Fruit fly (Drosophila melanogaster): ENCODE measurements around the gene CG1090.

The CG1090 gene

DNA sequence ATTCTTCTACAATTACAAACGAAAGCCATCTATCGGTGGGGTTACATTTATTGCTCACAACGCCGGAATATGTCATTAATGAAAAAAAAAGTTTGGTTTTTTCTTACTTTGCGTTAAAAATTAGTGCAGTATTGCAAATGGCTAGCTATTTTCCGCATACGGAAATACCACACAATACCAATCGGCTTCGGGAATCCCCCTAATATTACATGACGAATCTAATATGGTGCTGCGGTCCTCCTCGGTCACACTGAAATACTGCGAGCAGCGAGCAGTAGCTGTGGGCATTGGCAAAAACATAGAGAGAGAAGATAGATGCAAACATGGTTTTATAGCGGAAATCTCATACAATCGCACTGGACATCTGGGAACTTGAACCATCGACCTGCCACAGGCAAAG lies 27.8 kb downstream of the CG1090 start, which contains the start of gene tub (continued):
- no peak for TF ChIP-seq ham (GFP tag; IDR thresholded peaks at IDR 0.05)
- peak; percentile 74 for TF ChIP-seq Sry-β (GFP tag; optimal IDR thresholded peaks at IDR 0.05)
- peak; percentile 29 for TF ChIP-seq Meics (GFP tag; optimal IDR thresholded peaks at IDR 0.05)
- no peak for TF ChIP-seq dmrt99B (tag; optimal IDR thresholded peaks at IDR 0.05)
- no peak for TF ChIP-seq CG12299 (tag; optimal IDR thresholded peaks at IDR 0.05)
- TF ChIP-seq CG6683 (GFP tag; optimal IDR thresholded peaks at IDR 0.05): no peak
- TF ChIP-seq CG18011 (GFP tag; optimal IDR thresholded peaks at IDR 0.05): peak; percentile 4
- TF ChIP-seq GATAe (GFP tag; conservative IDR thresholded peaks at IDR 0.05): no peak
- peak in 1 of 2 experiments; percentile 12 for TF ChIP-seq crp (GFP tag; optimal IDR thresholded peaks at IDR 0.05)
- TF ChIP-seq Sox102F (GFP tag; optimal IDR thresholded peaks at IDR 0.05): no peak
- TF ChIP-seq en (GFP tag; optimal IDR thresholded peaks at IDR 0.05): no peak
- peak; percentile 16 for TF ChIP-seq Fer1 (GFP tag; optimal IDR thresholded peaks at IDR 0.05)
- TF ChIP-seq da (GFP tag; optimal IDR thresholded peaks at IDR 0.05): peak; percentile 17
- no peak for TF ChIP-seq crol (GFP tag; IDR thresholded peaks at IDR 0.05)
- TF ChIP-seq otp (GFP tag; IDR thresholded peaks at IDR 0.05): no peak
- peak; percentile 48 for TF ChIP-seq nmo (GFP tag; optimal IDR thresholded peaks at IDR 0.05)
- peak; percentile 58 for TF ChIP-seq CG12391 (tag; optimal IDR thresholded peaks at IDR 0.05)
- no peak for TF ChIP-seq CG42726 (GFP tag; IDR thresholded peaks at IDR 0.05; ENCODE audit: partially characterized antibody)
- peak; percentile 30 for TF ChIP-seq CG5245 (GFP tag; optimal IDR thresholded peaks at IDR 0.05)
- no peak for TF ChIP-seq danr (GFP tag; IDR thresholded peaks at IDR 0.05)
- TF ChIP-seq unc-4 (GFP tag; IDR thresholded peaks at IDR 0.05; ENCODE audit: partially characterized antibody): 0 out of 2 replicates have a peak, but pooled peaks have one; percentile 22
- TF ChIP-seq bsh (GFP tag; optimal IDR thresholded peaks at IDR 0.05): peak in 1 of 2 experiments; percentile 26
- peak; percentile 2 for TF ChIP-seq CG13775 (GFP tag; optimal IDR thresholded peaks at IDR 0.05)
- TF ChIP-seq so (GFP tag; IDR thresholded peaks at IDR 0.05): no peak
- TF ChIP-seq jumu (GFP tag; optimal IDR thresholded peaks at IDR 0.05): peak; percentile 13
- TF ChIP-seq CG2875 (GFP tag; optimal IDR thresholded peaks at IDR 0.05): no peak
- no peak for TF ChIP-seq ERR (GFP tag; optimal IDR thresholded peaks at IDR 0.05)
- TF ChIP-seq CG17829 (tag; optimal IDR thresholded peaks at IDR 0.05): peak; percentile 57
- peak; percentile 84 for TF ChIP-seq CTCF (GFP tag; optimal IDR thresholded peaks at IDR 0.05)
- no peak for TF ChIP-seq nau (GFP tag; optimal IDR thresholded peaks at IDR 0.05)
- no peak for TF ChIP-seq ap (GFP tag; IDR thresholded peaks at IDR 0.05)
- no peak for TF ChIP-seq Dfd (GFP tag; optimal IDR thresholded peaks at IDR 0.05)
- TF ChIP-seq CG9609 (GFP tag; optimal IDR thresholded peaks at IDR 0.05): peak; percentile 9
- no peak for TF ChIP-seq toy (GFP tag; IDR thresholded peaks at IDR 0.05)
- TF ChIP-seq trem (tag; optimal IDR thresholded peaks at IDR 0.05): peak; percentile 45
- no peak for TF ChIP-seq dimm (GFP tag; IDR thresholded peaks at IDR 0.05)
- TF ChIP-seq CG17385 (GFP tag; optimal IDR thresholded peaks at IDR 0.05): no peak
- no peak for TF ChIP-seq CG11504 (tag; optimal IDR thresholded peaks at IDR 0.05)
- TF ChIP-seq Max (GFP tag; optimal IDR thresholded peaks at IDR 0.05): peak; percentile 8
- peak; percentile 28 for TF ChIP-seq HLH54F (GFP tag; optimal IDR thresholded peaks at IDR 0.05)
- no peak for TF ChIP-seq Ptx1 (GFP tag; IDR thresholded peaks at IDR 0.05)
- TF ChIP-seq HmgZ (tag; optimal IDR thresholded peaks at IDR 0.05): peak; percentile 76
- peak; percentile 85 for TF ChIP-seq row (GFP tag; IDR thresholded peaks at IDR 0.05)
- no peak for TF ChIP-seq salm (tag; optimal IDR thresholded peaks at IDR 0.05)
- TF ChIP-seq Dek (tag; optimal IDR thresholded peaks at IDR 0.05): no peak
- TF ChIP-seq fu2 (GFP tag; optimal IDR thresholded peaks at IDR 0.05): no peak
- peak; percentile 37 for TF ChIP-seq mam (GFP tag; optimal IDR thresholded peaks at IDR 0.05)
- TF ChIP-seq CoRest (tag; optimal IDR thresholded peaks at IDR 0.05): peak; percentile 49
- no peak for TF ChIP-seq CG7839 (tag; optimal IDR thresholded peaks at IDR 0.05)
- TF ChIP-seq CG1832 (GFP tag; optimal IDR thresholded peaks at IDR 0.05): no peak
- TF ChIP-seq eve (GFP tag; optimal IDR thresholded peaks at IDR 0.05): no peak

Measured in whole organism, embryonic.